Fruit fly (Drosophila melanogaster) whole organism, embryonic: ENCODE measurements around the gene Tsc1.

Experiments
- CG4360 ChIP-seq: fragments of 200-800 bp; sonication (Bioruptor generic); IDR thresholded peaks from 2 replicates; pipeline ENCODE4 v1.3.6; 2022; ENCODE audit warnings: missing biosample characterization, missing genetic modification characterization
- Taf1 ChIP-seq: fragments of 200-800 bp; sonication (Bioruptor generic); IDR thresholded peaks from 2 replicates; pipeline ENCODE4 v1.3.6; 2022; ENCODE audit warnings: missing biosample characterization, missing genetic modification characterization
- gsb-n ChIP-seq: fragments of 200-800 bp; sonication (Bioruptor generic); optimal IDR thresholded peaks from 3 replicates; lab custom pipeline; 2018; ENCODE audit warnings: missing biosample characterization, mild to moderate bottlenecking, missing genetic modification characterization
- psq ChIP-seq: fragments of 200-800 bp; sonication (Bioruptor generic); optimal IDR thresholded peaks from 2 replicates; lab custom pipeline; 2017; ENCODE audit warnings: missing biosample characterization, missing genetic modification characterization

- TF ChIP-seq CG4360 (GFP tag; lab: Robert Waterston, UW) (no peak), gsb-n (tag; lab: Kevin White, UChicago) (no peak), Taf1 (GFP tag; lab: Robert Waterston, UW) (no peak), psq (GFP tag; lab: Kevin White, UChicago) (no peak)
Observed at dm6 chr3R:24130080-24130479, at the start of gene Tsc1, which contains the start of gene GatB.
